Worm (Caenorhabditis elegans) whole organism, L4/young adult: ENCODE results near the gene tsp-2.

Source experiments
- W03F9.2 ChIP-seq: fragments of 150-350 bp; optimal IDR thresholded peaks from 2 replicates; lab custom pipeline; 2014; ENCODE audit warnings: missing biosample characterization, missing genetic modification characterization
- him-1 ChIP-seq: sonication (generic microtip); optimal IDR thresholded peaks from 2 replicates; lab custom pipeline; 2016; ENCODE audit warnings: missing genotype, missing genetic modification reagents, missing genetic modification characterization, missing compliant biosample characterization

- TF ChIP-seq W03F9.2 (tag; lab: Kevin White, UChicago) (no peak), him-1 (tag; lab: Kevin White, UChicago) (no peak)
These were observed 38.7 kb downstream of the tsp-2 start for ce11 chrIII:8199060-8199459.
